Fruit fly (Drosophila melanogaster): ENCODE measurements around the gene Mcm6.
A peak's percentile ranks its signal among the peaks of the same experiment; 100 is the strongest.

Gene Mcm6

dm6 chrX:6654198-6654831 is 19.9 kb upstream of the Mcm6 start, which contains the start of the genes CG3226 and Cdc7 (continued):
- TF ChIP-seq CG11247 (GFP tag; IDR thresholded peaks at IDR 0.05) (peak; percentile 37; the same call in 1 of the 2 replicates), E2f2 (GFP tag; IDR thresholded peaks at IDR 0.05) (peak; percentile 77), Tbp (GFP tag; optimal IDR thresholded peaks at IDR 0.05) (no peak), jumu (GFP tag; optimal IDR thresholded peaks at IDR 0.05) (peak; percentile 6), BEAF-32 (GFP tag; optimal IDR thresholded peaks at IDR 0.05) (peak; percentile 75), fu2 (GFP tag; optimal IDR thresholded peaks at IDR 0.05) (peak; percentile 0), sd (tag; optimal IDR thresholded peaks at IDR 0.05) (no peak), luna (GFP tag; optimal IDR thresholded peaks at IDR 0.05) (no peak), Ptx1 (GFP tag; IDR thresholded peaks at IDR 0.05) (peak; percentile 50), gcm2 (GFP tag; optimal IDR thresholded peaks at IDR 0.05) (peak; percentile 10), ase (GFP tag; IDR thresholded peaks at IDR 0.05) (no peak), inv (GFP tag; IDR thresholded peaks at IDR 0.05; ENCODE audit: partially characterized antibody) (peak; percentile 67), Med (GFP tag) (peak; percentile 96), CG6813 (GFP tag; optimal IDR thresholded peaks at IDR 0.05) (peak; percentile 75), sens-2 (GFP tag; IDR thresholded peaks at IDR 0.05) (no peak), MTF-1 (GFP tag; optimal IDR thresholded peaks at IDR 0.05; ENCODE audit: borderline replicate concordance) (peak; percentile 2), CG8478 (optimal IDR thresholded peaks at IDR 0.05) (no peak), CG18599 (GFP tag; optimal IDR thresholded peaks at IDR 0.05) (peak; percentile 83), CG6683 (GFP tag; optimal IDR thresholded peaks at IDR 0.05) (peak; percentile 59), chif (GFP tag; optimal IDR thresholded peaks at IDR 0.05) (peak; percentile 18 to 49), fd102C (GFP tag; optimal IDR thresholded peaks at IDR 0.05) (no peak), HmgZ (tag; optimal IDR thresholded peaks at IDR 0.05) (peak; percentile 56), dimm (GFP tag; IDR thresholded peaks at IDR 0.05) (no peak), Pdp1 (GFP tag; optimal IDR thresholded peaks at IDR 0.05) (peak; percentile 31 to 43), Taf1 (GFP tag; IDR thresholded peaks at IDR 0.05) (no peak), gce (GFP tag; IDR thresholded peaks at IDR 0.05) (0 out of 3 replicates have a peak, but pooled peaks have one; percentile 35), CG1647 (GFP tag; optimal IDR thresholded peaks at IDR 0.05) (no peak), chinmo (GFP tag; IDR thresholded peaks at IDR 0.05; ENCODE audit: partially characterized antibody) (0 out of 4 replicates have a peak, but pooled peaks have one; percentile 11), maf-S (GFP tag; optimal IDR thresholded peaks at IDR 0.05) (peak; percentile 17), YL-1 (GFP tag; optimal IDR thresholded peaks at IDR 0.05) (peak; percentile 88), CG14667 (GFP tag; IDR thresholded peaks at IDR 0.05) (no peak; the same call in 1 of the 2 replicates), Hr3 (GFP tag; optimal IDR thresholded peaks at IDR 0.05) (peak; percentile 21), unpg (GFP tag; optimal IDR thresholded peaks at IDR 0.05) (peak; percentile 63), CG8388 (GFP tag; optimal IDR thresholded peaks at IDR 0.05) (peak; percentile 61), schlank (tag; optimal IDR thresholded peaks at IDR 0.05) (peak; percentile 78), aop (GFP tag; IDR thresholded peaks at IDR 0.05) (no peak), CG16863 (GFP tag; optimal IDR thresholded peaks at IDR 0.05) (peak; percentile 44), da (GFP tag; optimal IDR thresholded peaks at IDR 0.05) (no peak), HLH54F (GFP tag; optimal IDR thresholded peaks at IDR 0.05) (peak; percentile 28), CG5953 (GFP tag; IDR thresholded peaks at IDR 0.05) (no peak), PHDP (tag; optimal IDR thresholded peaks at IDR 0.05) (peak; percentile 78), CG17612 (GFP tag; IDR thresholded peaks at IDR 0.05) (no peak), Gug (GFP tag; IDR thresholded peaks at IDR 0.05) (no peak; the same call in 3 of the 4 replicates), pita (GFP tag; optimal IDR thresholded peaks at IDR 0.05) (no peak), CG10366 (GFP tag; IDR thresholded peaks at IDR 0.05) (peak; percentile 25; the same call in 1 of the 2 replicates), CG16779 (GFP tag; IDR thresholded peaks at IDR 0.05) (no peak), sob (GFP tag; IDR thresholded peaks at IDR 0.05) (peak; percentile 74), Ets65A (GFP tag) (peak; percentile 93), wdn (GFP tag; IDR thresholded peaks at IDR 0.05) (no peak), slbo (GFP tag; IDR thresholded peaks at IDR 0.05) (peak; percentile 39; the same call in 1 of the 2 replicates), CG15601 (tag; optimal IDR thresholded peaks at IDR 0.05) (peak; percentile 71)
